Worm (Caenorhabditis elegans): ENCODE measurements around the gene phat-3.

phat-3 gene

DNA sequence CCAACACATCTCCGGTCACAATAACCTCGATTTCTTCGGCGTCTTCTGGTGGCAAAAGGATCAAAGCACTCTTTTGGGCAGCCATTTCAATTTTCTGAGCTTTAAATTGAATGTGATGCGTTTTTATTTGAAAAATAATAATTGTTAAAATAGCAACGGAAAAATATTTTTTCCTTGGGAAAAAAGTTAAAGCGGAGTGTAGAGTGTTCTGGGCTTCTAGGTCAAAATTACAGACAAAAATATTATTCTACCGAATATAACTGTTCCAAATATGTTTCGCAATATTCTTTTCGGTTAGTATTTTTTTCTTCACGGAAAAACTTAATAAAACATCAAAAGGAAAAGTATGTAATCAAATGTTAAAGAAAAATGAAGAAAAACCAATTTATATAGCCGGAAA is 11.3 kb downstream of the phat-3 start, which contains the start of gene djr-1.2:
Gene djr-1.2 (minus strand): TSS at position 101 of the 400 bp plus-strand sequence.
- no peak for TF ChIP-seq unc-39 (tag; optimal IDR thresholded peaks at IDR 0.05)
- no peak for TF ChIP-seq sma-9 (GFP tag; optimal IDR thresholded peaks at IDR 0.05)
- no peak for TF ChIP-seq sma-9 (tag; optimal IDR thresholded peaks at IDR 0.05)
- no peak for TF ChIP-seq sem-4 (tag; optimal IDR thresholded peaks at IDR 0.05)
- TF ChIP-seq lin-11 (tag; optimal IDR thresholded peaks at IDR 0.05) = no peak
- TF ChIP-seq ztf-4 (tag; optimal IDR thresholded peaks at IDR 0.05) = no peak
- no peak for TF ChIP-seq mbf-1 (tag; optimal IDR thresholded peaks at IDR 0.05)
- no peak for TF ChIP-seq elt-1 (tag; optimal IDR thresholded peaks at IDR 0.05)
- no peak for TF ChIP-seq egl-27 (tag; optimal IDR thresholded peaks at IDR 0.05)
- no peak for TF ChIP-seq elt-3 (tag; optimal IDR thresholded peaks at IDR 0.05)
- no peak for TF ChIP-seq F13H6.1 (tag; optimal IDR thresholded peaks at IDR 0.05)
- TF ChIP-seq nhr-25 (tag; optimal IDR thresholded peaks at IDR 0.05) = no peak
- TF ChIP-seq nhr-237 (tag; optimal IDR thresholded peaks at IDR 0.05) = no peak
- no peak for TF ChIP-seq lsy-2 (tag; optimal IDR thresholded peaks at IDR 0.05)

DNA sequence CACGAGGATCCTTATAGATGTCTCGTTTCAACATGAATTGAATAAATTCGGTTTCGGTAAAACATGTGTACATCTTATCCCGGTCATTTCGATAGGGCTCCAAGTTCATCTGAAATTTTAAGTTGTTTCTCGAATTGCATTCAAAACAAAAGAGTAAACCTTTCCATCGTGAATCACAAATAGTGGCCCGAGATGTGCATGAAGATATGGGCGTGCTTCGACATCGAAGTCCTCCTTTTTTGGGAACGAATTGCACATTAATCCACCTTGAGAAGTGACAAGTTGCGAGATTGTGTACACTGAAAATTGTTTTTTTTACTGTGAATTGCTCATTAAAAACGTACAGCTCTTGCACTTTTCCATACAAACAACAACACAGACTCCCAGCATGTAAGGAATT is 12.5 kb downstream of the phat-3 start:
- TF ChIP-seq mab-5 (tag; optimal IDR thresholded peaks at IDR 0.05) = no peak
- TF ChIP-seq nhr-23 (tag; optimal IDR thresholded peaks at IDR 0.05) = no peak
- no peak for TF ChIP-seq Y55F3AM.14 (GFP tag; optimal IDR thresholded peaks at IDR 0.05)
- TF ChIP-seq ztf-4 (tag; optimal IDR thresholded peaks at IDR 0.05) = no peak
- TF ChIP-seq elt-3 (tag; optimal IDR thresholded peaks at IDR 0.05) = no peak
- TF ChIP-seq alr-1 (tag; optimal IDR thresholded peaks at IDR 0.05) = no peak

DNA sequence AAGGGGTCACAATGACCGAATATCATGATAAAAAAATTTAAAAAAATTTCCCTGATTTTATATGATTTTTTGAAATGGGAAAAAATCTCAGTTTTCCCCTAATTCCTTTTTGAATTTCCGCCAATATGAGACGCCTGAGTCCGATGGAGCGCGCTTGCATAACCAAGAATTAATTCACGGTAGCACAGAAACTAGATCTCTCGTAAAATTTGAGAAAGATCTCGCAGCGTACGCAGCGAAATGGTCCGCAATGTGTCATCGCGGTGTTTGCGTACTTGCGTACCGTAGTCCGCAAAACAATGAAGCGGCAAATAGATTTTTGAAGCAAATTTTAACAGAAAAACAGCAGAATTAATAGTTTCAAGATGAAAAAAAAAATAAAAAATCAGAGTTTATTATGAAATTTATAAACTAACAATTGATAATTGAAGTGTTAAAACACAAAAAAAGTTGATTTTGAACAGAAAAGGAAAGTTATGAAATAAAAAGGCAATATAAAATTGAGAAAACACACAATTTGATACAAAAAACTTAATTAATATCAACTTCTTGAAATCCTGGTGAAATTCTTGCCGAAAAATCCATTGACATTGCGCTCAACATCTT is 19.9 kb downstream of the phat-3 start:
- TF ChIP-seq gmeb-1 (tag; optimal IDR thresholded peaks at IDR 0.05) (peak; percentile 36), lsy-2 (tag; optimal IDR thresholded peaks at IDR 0.05) (peak; percentile 63 to 89)

DNA sequence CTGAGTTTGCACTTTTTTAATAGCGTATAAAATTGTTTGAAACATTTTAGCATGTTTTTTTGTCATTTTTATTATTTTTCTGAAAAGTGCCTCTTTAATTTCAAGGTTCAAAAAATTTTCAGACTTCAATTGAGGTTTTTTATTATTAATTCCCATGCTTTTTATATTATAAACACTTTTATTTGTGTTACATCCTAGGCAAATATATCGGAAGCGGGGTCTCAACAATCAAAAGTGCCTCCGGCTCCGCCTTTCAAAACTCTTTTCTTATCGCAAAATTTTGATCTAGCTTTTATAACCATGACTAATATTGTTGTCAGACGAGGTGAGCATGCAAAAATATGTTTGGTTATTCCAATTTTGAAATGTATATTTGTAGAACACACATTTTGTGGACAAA is 29.7 kb downstream of the phat-3 start, which contains the start of gene otpl-2:
Gene otpl-2 (plus strand): TSS at position 301 of the 400 bp plus-strand sequence.
- TF ChIP-seq nhr-11 (tag; optimal IDR thresholded peaks at IDR 0.05) (no peak), Y55F3AM.14 (GFP tag; optimal IDR thresholded peaks at IDR 0.05) (no peak), nhr-12 (tag; optimal IDR thresholded peaks at IDR 0.05) (no peak), lsy-2 (tag; optimal IDR thresholded peaks at IDR 0.05) (no peak), egl-27 (tag; optimal IDR thresholded peaks at IDR 0.05) (no peak), nhr-77 (tag; optimal IDR thresholded peaks at IDR 0.05) (no peak), nhr-21 (tag; optimal IDR thresholded peaks at IDR 0.05) (no peak), zag-1 (tag; optimal IDR thresholded peaks at IDR 0.05) (no peak), elt-1 (tag; optimal IDR thresholded peaks at IDR 0.05) (no peak), ztf-1 (GFP tag; conservative IDR thresholded peaks at IDR 0.05) (no peak), elt-3 (tag; optimal IDR thresholded peaks at IDR 0.05) (no peak), lin-11 (tag; optimal IDR thresholded peaks at IDR 0.05) (no peak), mbf-1 (tag; optimal IDR thresholded peaks at IDR 0.05) (no peak), R02D3.7 (tag; optimal IDR thresholded peaks at IDR 0.05) (no peak), unc-62 (GFP tag; optimal IDR thresholded peaks at IDR 0.05) (no peak), ZK546.5 (tag; optimal IDR thresholded peaks at IDR 0.05) (no peak), sma-3 (GFP tag; optimal IDR thresholded peaks at IDR 0.05) (no peak), ceh-82 (tag; optimal IDR thresholded peaks at IDR 0.05) (no peak), dmd-4 (tag; optimal IDR thresholded peaks at IDR 0.05) (no peak)

DNA sequence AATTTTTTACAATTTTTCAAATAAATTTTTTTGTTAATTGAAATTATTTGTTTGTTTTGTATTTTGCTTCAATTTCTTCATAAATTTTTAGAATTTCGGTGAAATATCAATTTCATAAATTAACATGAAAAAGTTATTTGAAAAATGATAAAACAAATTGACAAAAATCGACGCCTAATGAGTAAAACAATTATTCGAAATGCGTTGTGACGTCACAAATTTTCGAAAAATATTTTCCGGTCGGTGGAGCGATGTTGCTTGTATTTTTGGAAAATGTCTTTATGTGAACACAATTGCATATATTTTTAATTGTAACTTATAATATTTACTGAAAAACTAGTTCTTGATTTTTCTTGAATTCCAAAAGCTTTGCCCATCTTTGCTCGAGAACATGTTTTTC is 36.8 kb downstream of the phat-3 start:
- TF ChIP-seq sma-3 (GFP tag; optimal IDR thresholded peaks at IDR 0.05) (no peak), mab-5 (tag; optimal IDR thresholded peaks at IDR 0.05) (no peak), nhr-77 (tag; optimal IDR thresholded peaks at IDR 0.05) (no peak), ZK546.5 (tag; optimal IDR thresholded peaks at IDR 0.05) (no peak), unc-55 (GFP tag; optimal IDR thresholded peaks at IDR 0.05) (no peak), skn-1 (tag; optimal IDR thresholded peaks at IDR 0.05) (no peak), ztf-11 (tag; optimal IDR thresholded peaks at IDR 0.05) (no peak)

All from whole organism, L2 larva.